Worm (Caenorhabditis elegans): ENCODE data around the gene nhr-55.

The nhr-55 gene

ce11 chrV:457839-458238, 20.1 kb upstream of the nhr-55 start:
- TF ChIP-seq W03F9.2 (tag; optimal IDR thresholded peaks at IDR 0.05) (no peak), dao-5 (tag; optimal IDR thresholded peaks at IDR 0.05) (no peak), him-1 (tag; optimal IDR thresholded peaks at IDR 0.05) (no peak)

ce11 chrV:459464-459863, 18.5 kb upstream of the nhr-55 start, which contains the start of gene nhr-203:
Gene nhr-203 (plus strand): TSS chrV:459795.
- TF ChIP-seq him-1 (tag; optimal IDR thresholded peaks at IDR 0.05) (no peak), W03F9.2 (tag; optimal IDR thresholded peaks at IDR 0.05) (no peak), dao-5 (tag; optimal IDR thresholded peaks at IDR 0.05) (no peak)

ce11 chrV:462263-462662, 15.7 kb upstream of the nhr-55 start, which contains the start of gene nhr-202:
Gene nhr-202 (plus strand): TSS chrV:462588.
- TF ChIP-seq him-1 (tag; optimal IDR thresholded peaks at IDR 0.05): no peak
- TF ChIP-seq dao-5 (tag; optimal IDR thresholded peaks at IDR 0.05): no peak
- no peak for TF ChIP-seq W03F9.2 (tag; optimal IDR thresholded peaks at IDR 0.05)

ce11 chrV:464800-465199, 13.2 kb upstream of the nhr-55 start, which contains the start of gene nhr-201:
Gene nhr-201 (plus strand): TSS chrV:464828.
- TF ChIP-seq him-1 (tag; optimal IDR thresholded peaks at IDR 0.05) (no peak), W03F9.2 (tag; optimal IDR thresholded peaks at IDR 0.05) (no peak), dao-5 (tag; optimal IDR thresholded peaks at IDR 0.05) (no peak)

- TF ChIP-seq him-1 (tag; optimal IDR thresholded peaks at IDR 0.05) (no peak), W03F9.2 (tag; optimal IDR thresholded peaks at IDR 0.05) (no peak), dao-5 (tag; optimal IDR thresholded peaks at IDR 0.05) (no peak)
Measured at ce11 chrV:465355-465754, 12.6 kb upstream of the nhr-55 start.

- TF ChIP-seq him-1 (tag; optimal IDR thresholded peaks at IDR 0.05) (no peak), W03F9.2 (tag; optimal IDR thresholded peaks at IDR 0.05) (no peak), dao-5 (tag; optimal IDR thresholded peaks at IDR 0.05) (no peak)
Measured at ce11 chrV:467507-467906, 10.5 kb upstream of the nhr-55 start.

ce11 chrV:468460-468859, 9.5 kb upstream of the nhr-55 start, which contains the start of gene srbc-57:
Gene srbc-57 (minus strand): TSS chrV:468560.
- TF ChIP-seq W03F9.2 (tag; optimal IDR thresholded peaks at IDR 0.05) (no peak), dao-5 (tag; optimal IDR thresholded peaks at IDR 0.05) (no peak), him-1 (tag; optimal IDR thresholded peaks at IDR 0.05) (no peak)

- TF ChIP-seq dao-5 (tag; optimal IDR thresholded peaks at IDR 0.05) (no peak), him-1 (tag; optimal IDR thresholded peaks at IDR 0.05) (no peak), W03F9.2 (tag; optimal IDR thresholded peaks at IDR 0.05) (no peak)
Measured at ce11 chrV:472589-472988, 5.4 kb upstream of the nhr-55 start, which contains the start of gene srt-31. Gene srt-31 (plus strand): TSS chrV:472889.

- TF ChIP-seq dao-5 (tag; optimal IDR thresholded peaks at IDR 0.05) (no peak), him-1 (tag; optimal IDR thresholded peaks at IDR 0.05) (no peak), W03F9.2 (tag; optimal IDR thresholded peaks at IDR 0.05) (no peak)
Measured at ce11 chrV:474516-474915, 3.4 kb upstream of the nhr-55 start, which contains the start of gene nhr-99. Gene nhr-99 (plus strand): TSS chrV:474778.

- no peak for TF ChIP-seq dao-5 (tag; optimal IDR thresholded peaks at IDR 0.05)
- no peak for TF ChIP-seq W03F9.2 (tag; optimal IDR thresholded peaks at IDR 0.05)
- TF ChIP-seq him-1 (tag; optimal IDR thresholded peaks at IDR 0.05): no peak
Measured at ce11 chrV:479046-479445, 1.1 kb downstream of the nhr-55 start.

- TF ChIP-seq him-1 (tag; optimal IDR thresholded peaks at IDR 0.05) (no peak), W03F9.2 (tag; optimal IDR thresholded peaks at IDR 0.05) (no peak), dao-5 (tag; optimal IDR thresholded peaks at IDR 0.05) (no peak)
Measured at ce11 chrV:482860-483259, 4.9 kb downstream of the nhr-55 start.

- TF ChIP-seq dao-5 (tag; optimal IDR thresholded peaks at IDR 0.05) (no peak), W03F9.2 (tag; optimal IDR thresholded peaks at IDR 0.05) (no peak), him-1 (tag; optimal IDR thresholded peaks at IDR 0.05) (no peak)
Measured at ce11 chrV:483289-483795, 5.4 kb downstream of the nhr-55 start, which contains the start of gene nhr-130. Gene nhr-130 (minus strand): TSS chrV:483339.

ce11 chrV:484285-484890, 6.4 kb downstream of the nhr-55 start, which contains the start of gene nhr-212:
Gene nhr-212 (plus strand): TSS chrV:484857.
- TF ChIP-seq him-1 (tag; optimal IDR thresholded peaks at IDR 0.05) (no peak), W03F9.2 (tag; optimal IDR thresholded peaks at IDR 0.05) (no peak), dao-5 (tag; optimal IDR thresholded peaks at IDR 0.05) (no peak)

ce11 chrV:486684-487083, 8.7 kb downstream of the nhr-55 start, which contains the start of gene nhr-211:
Gene nhr-211 (plus strand): TSS chrV:486984.
- TF ChIP-seq W03F9.2 (tag; optimal IDR thresholded peaks at IDR 0.05): no peak
- no peak for TF ChIP-seq him-1 (tag; optimal IDR thresholded peaks at IDR 0.05)
- TF ChIP-seq dao-5 (tag; optimal IDR thresholded peaks at IDR 0.05): no peak

Measured in whole organism, L4/young adult.